Worm (Caenorhabditis elegans) whole organism, mixed stage, embryonic: Measurements from ENCODE around the gene bcmo-1.

ENCODE experiments used
- flh-1 ChIP-seq: fragments of 200-800 bp; sonication (Bioruptor generic); optimal IDR thresholded peaks from 2 replicates; lab custom pipeline; 2018; ENCODE audit warnings: mild to moderate bottlenecking, missing genetic modification characterization, moderate library complexity, missing compliant biosample characterization
- nhr-76 ChIP-seq: sonication (generic microtip); optimal IDR thresholded peaks from 2 replicates; lab custom pipeline; 2017; ENCODE audit warnings: missing biosample characterization, missing genetic modification characterization

ce11 chrII:12819979-12820378 lies 10.5 kb upstream of the bcmo-1 start:
- no peak for TF ChIP-seq flh-1 (GFP tag; lab: Kevin White, UChicago)
- no peak for TF ChIP-seq nhr-76 (tag; lab: Kevin White, UChicago)
